Worm (Caenorhabditis elegans) whole organism, young adult: ENCODE data around the gene fbxa-88.

Experiments used
- F10E7.11 ChIP-seq: sonication (generic microtip); optimal IDR thresholded peaks from 2 replicates; lab custom pipeline; 2017; ENCODE audit warnings: mild to moderate bottlenecking, missing genetic modification characterization, moderate library complexity, missing compliant biosample characterization
- F37B4.10 ChIP-seq: fragments of 200-800 bp; sonication (Bioruptor generic); IDR thresholded peaks from 2 replicates; pipeline ENCODE4 v1.3.6; 2022; ENCODE audit warnings: missing genetic modification characterization, missing compliant biosample characterization
- F39B2.1 ChIP-seq: fragments of 200-800 bp; sonication (Bioruptor generic); IDR thresholded peaks from 2 replicates; pipeline ENCODE4 v1.3.6; 2022; ENCODE audit warnings: missing genetic modification reagents, missing genetic modification characterization, missing compliant biosample characterization
- T26A5.8 ChIP-seq: sonication (generic microtip); optimal IDR thresholded peaks from 2 replicates; lab custom pipeline; 2016; ENCODE audit warnings: missing genetic modification characterization, missing compliant biosample characterization
- Y53F4B.3 ChIP-seq: fragments of 200-800 bp; sonication (Bioruptor generic); IDR thresholded peaks from 2 replicates; pipeline ENCODE4 v1.3.6; 2022; ENCODE audit warnings: missing genetic modification reagents, missing genetic modification characterization, missing compliant biosample characterization
- ZK185.1 ChIP-seq: sonication (generic microtip); optimal IDR thresholded peaks from 2 replicates; lab custom pipeline; 2016; ENCODE audit warnings: mild to moderate bottlenecking, missing genetic modification characterization, missing compliant biosample characterization; ENCODE audit not compliant: poor library complexity, severe bottlenecking
- aptf-2 ChIP-seq: fragments of 200-800 bp; sonication (Bioruptor generic); conservative IDR thresholded peaks from 2 replicates; pipeline ENCODE4 v1.3.6; 2022; ENCODE audit warnings: missing genetic modification reagents, missing genetic modification characterization, missing compliant biosample characterization
- atf-7 ChIP-seq: sonication (generic microtip); optimal IDR thresholded peaks from 2 replicates; lab custom pipeline; 2017; ENCODE audit warnings: mild to moderate bottlenecking, missing genetic modification characterization, missing compliant biosample characterization
- attf-3 ChIP-seq: fragments of 200-800 bp; sonication (Bioruptor generic); conservative IDR thresholded peaks from 2 replicates; pipeline ENCODE4 v1.3.6; 2022; ENCODE audit warnings: missing genetic modification reagents, missing genetic modification characterization, missing compliant biosample characterization
- attf-6 ChIP-seq: fragments of 200-800 bp; sonication (Bioruptor generic); IDR thresholded peaks from 2 replicates; pipeline ENCODE4 v1.3.6; 2022; ENCODE audit warnings: missing genetic modification reagents, missing genetic modification characterization, missing compliant biosample characterization
- bed-2 ChIP-seq: fragments of 200-800 bp; sonication (Bioruptor generic); IDR thresholded peaks from 2 replicates; pipeline ENCODE4 v1.3.6; 2022; ENCODE audit warnings: missing genetic modification reagents, missing genetic modification characterization, missing compliant biosample characterization
- cebp-1 ChIP-seq, 2 experiments: fragments of 200-800 bp in 1 of 2; sonication (Bioruptor generic) in 1 of 2; sonication (generic microtip) in 1 of 2; IDR thresholded peaks in 1 of 2; optimal IDR thresholded peaks in 1 of 2; 2 replicates each; pipeline versions ENCODE4 v1.3.6 to Lab custom; 2017 to 2022; ENCODE audit warnings: missing compliant biosample characterization in 2 of 2, missing genetic modification characterization in 2 of 2, mild to moderate bottlenecking in 1 of 2, missing genetic modification reagents in 1 of 2, moderate library complexity in 1 of 2
- ceh-100 ChIP-seq: fragments of 200-800 bp; sonication (Bioruptor generic); IDR thresholded peaks from 2 replicates; pipeline ENCODE4 v1.3.6; 2022; ENCODE audit warnings: missing genetic modification reagents, missing genetic modification characterization, missing compliant biosample characterization
- ceh-91 ChIP-seq: fragments of 200-800 bp; sonication (Bioruptor generic); IDR thresholded peaks from 2 replicates; pipeline ENCODE4 v1.3.6; 2022; ENCODE audit warnings: missing genetic modification reagents, missing genetic modification characterization, missing compliant biosample characterization
- ets-4 ChIP-seq: fragments of 200-800 bp; sonication (Bioruptor generic); optimal IDR thresholded peaks from 2 replicates; lab custom pipeline; 2018; ENCODE audit warnings: mild to moderate bottlenecking, missing genetic modification characterization, missing compliant biosample characterization
- hlh-12 ChIP-seq: sonication (generic microtip); optimal IDR thresholded peaks from 2 replicates; lab custom pipeline; 2016; ENCODE audit warnings: missing genetic modification characterization, missing compliant biosample characterization
- hmg-20 ChIP-seq: fragments of 200-800 bp; sonication (Bioruptor generic); IDR thresholded peaks from 2 replicates; pipeline ENCODE4 v1.3.6; 2022; ENCODE audit warnings: missing genetic modification reagents, missing genetic modification characterization, missing compliant biosample characterization
- lsl-1 ChIP-seq: fragments of 200-800 bp; sonication (Bioruptor generic); optimal IDR thresholded peaks from 2 replicates; lab custom pipeline; 2018; ENCODE audit warnings: mild to moderate bottlenecking, missing genetic modification characterization, moderate library complexity, missing compliant biosample characterization
- madf-3 ChIP-seq: fragments of 200-800 bp; sonication (Bioruptor generic); IDR thresholded peaks from 2 replicates; pipeline ENCODE4 v1.3.6; 2022; ENCODE audit warnings: missing genetic modification reagents, missing genetic modification characterization, missing compliant biosample characterization
- madf-6 ChIP-seq: fragments of 200-800 bp; sonication (Bioruptor generic); IDR thresholded peaks from 2 replicates; pipeline ENCODE4 v1.3.6; 2022; ENCODE audit warnings: missing genetic modification reagents, missing genetic modification characterization, missing compliant biosample characterization
- mel-28 ChIP-seq: sonication (generic microtip); optimal IDR thresholded peaks from 2 replicates; lab custom pipeline; 2016; ENCODE audit warnings: borderline replicate concordance, mild to moderate bottlenecking, missing genetic modification characterization, missing compliant biosample characterization
- mes-4 ChIP-seq: sonication (generic microtip); optimal IDR thresholded peaks from 2 replicates; lab custom pipeline; 2016; ENCODE audit warnings: missing genotype, missing genetic modification characterization, missing compliant biosample characterization
- mxl-1 ChIP-seq: sonication (generic microtip); optimal IDR thresholded peaks from 2 replicates; lab custom pipeline; 2016; ENCODE audit warnings: missing genetic modification characterization, missing compliant biosample characterization
- nfya-1 ChIP-seq: sonication (generic microtip); optimal IDR thresholded peaks from 2 replicates; lab custom pipeline; 2017; ENCODE audit warnings: antibody characterized with exemption, missing compliant biosample characterization, missing genetic modification characterization, borderline replicate concordance; ENCODE audit not compliant: insufficient read depth
- nfya-2 ChIP-seq: fragments of 200-800 bp; sonication (Bioruptor generic); IDR thresholded peaks from 2 replicates; pipeline ENCODE4 v1.3.6; 2022; ENCODE audit warnings: missing genetic modification reagents, missing genetic modification characterization, missing compliant biosample characterization
- nfyb-1 ChIP-seq: fragments of 200-800 bp; sonication (Bioruptor generic); IDR thresholded peaks from 2 replicates; pipeline ENCODE4 v1.3.6; 2022; ENCODE audit warnings: missing genetic modification reagents, missing genetic modification characterization, missing compliant biosample characterization
- nhr-90 ChIP-seq: sonication (generic microtip); optimal IDR thresholded peaks from 2 replicates; lab custom pipeline; 2016; ENCODE audit warnings: missing genotype, mild to moderate bottlenecking, missing genetic modification characterization, missing compliant biosample characterization
- pbrm-1 ChIP-seq: fragments of 200-800 bp; sonication (Bioruptor generic); IDR thresholded peaks from 2 replicates; pipeline ENCODE4 v1.3.6; 2022; ENCODE audit warnings: missing genetic modification reagents, missing genetic modification characterization, missing compliant biosample characterization
- rcor-1 ChIP-seq: fragments of 200-800 bp; sonication (Bioruptor generic); IDR thresholded peaks from 2 replicates; pipeline ENCODE4 v1.3.6; 2022; ENCODE audit warnings: missing genetic modification reagents, missing genetic modification characterization, missing compliant biosample characterization
- sdz-38 ChIP-seq: sonication (generic microtip); optimal IDR thresholded peaks from 2 replicates; lab custom pipeline; 2016; ENCODE audit warnings: missing genotype, missing genetic modification characterization, missing compliant biosample characterization
- tbp1 ChIP-seq: fragments of 200-800 bp; sonication (Bioruptor generic); optimal IDR thresholded peaks from 2 replicates; lab custom pipeline; 2018; ENCODE audit warnings: mild to moderate bottlenecking, missing genetic modification characterization, missing compliant biosample characterization
- tbx-9 ChIP-seq: sonication (generic microtip); optimal IDR thresholded peaks from 2 replicates; lab custom pipeline; 2016; ENCODE audit warnings: borderline replicate concordance, missing genetic modification characterization, inconsistent platforms, missing compliant biosample characterization
- zfh-2 ChIP-seq: fragments of 200-800 bp; sonication (Bioruptor generic); conservative IDR thresholded peaks from 2 replicates; pipeline ENCODE4 v1.3.6; 2022; ENCODE audit warnings: missing genetic modification reagents, missing genetic modification characterization, missing compliant biosample characterization
- zim-3 ChIP-seq: sonication (generic microtip); optimal IDR thresholded peaks from 2 replicates; lab custom pipeline; 2017; ENCODE audit warnings: mild to moderate bottlenecking, missing genetic modification characterization, moderate library complexity, missing compliant biosample characterization
- ztf-22 ChIP-seq: fragments of 200-800 bp; sonication (Bioruptor generic); optimal IDR thresholded peaks from 2 replicates; lab custom pipeline; 2018; ENCODE audit warnings: mild to moderate bottlenecking, missing genetic modification characterization, moderate library complexity, missing compliant biosample characterization
- ztf-25 ChIP-seq: fragments of 200-800 bp; sonication (Bioruptor generic); IDR thresholded peaks from 2 replicates; pipeline ENCODE4 v1.3.6; 2022; ENCODE audit warnings: missing genetic modification reagents, missing genetic modification characterization, missing compliant biosample characterization
- ztf-26 ChIP-seq: sonication (generic microtip); optimal IDR thresholded peaks from 2 replicates; lab custom pipeline; 2017; ENCODE audit warnings: missing genetic modification characterization, missing compliant biosample characterization
- ztf-3 ChIP-seq: fragments of 200-800 bp; sonication (Bioruptor generic); optimal IDR thresholded peaks from 2 replicates; lab custom pipeline; 2018; ENCODE audit warnings: mild to moderate bottlenecking, missing genetic modification characterization, missing compliant biosample characterization

fbxa-88 gene

DNA sequence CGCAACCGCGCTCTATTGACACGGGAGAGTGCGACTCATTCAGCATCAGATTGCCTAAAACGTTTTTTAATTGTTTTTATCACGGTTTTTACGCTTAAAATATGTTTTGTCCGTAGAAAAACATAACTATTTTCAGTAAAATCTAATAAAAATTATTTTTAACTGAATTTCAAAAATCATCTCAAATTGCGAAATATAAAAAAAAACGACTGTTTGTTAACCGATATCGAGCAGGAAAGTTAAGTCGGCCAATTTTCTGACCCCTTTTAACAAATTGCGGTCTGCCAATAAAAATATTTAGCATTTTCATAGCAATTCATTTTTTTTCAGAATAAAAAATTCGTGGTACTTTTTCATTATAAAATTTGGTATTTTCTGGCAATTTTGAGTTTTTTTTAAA lies 22.4 kb downstream of the fbxa-88 start:
- TF ChIP-seq mxl-1 (tag; lab: Kevin White, UChicago) (no peak), ztf-3 (GFP tag; lab: Kevin White, UChicago) (no peak), cebp-1 (GFP tag; IDR thresholded peaks at IDR 0.05; lab: Robert Waterston, UW) (no peak), cebp-1 (tag; optimal IDR thresholded peaks at IDR 0.05; lab: Kevin White, UChicago) (peak; percentile 86)

DNA sequence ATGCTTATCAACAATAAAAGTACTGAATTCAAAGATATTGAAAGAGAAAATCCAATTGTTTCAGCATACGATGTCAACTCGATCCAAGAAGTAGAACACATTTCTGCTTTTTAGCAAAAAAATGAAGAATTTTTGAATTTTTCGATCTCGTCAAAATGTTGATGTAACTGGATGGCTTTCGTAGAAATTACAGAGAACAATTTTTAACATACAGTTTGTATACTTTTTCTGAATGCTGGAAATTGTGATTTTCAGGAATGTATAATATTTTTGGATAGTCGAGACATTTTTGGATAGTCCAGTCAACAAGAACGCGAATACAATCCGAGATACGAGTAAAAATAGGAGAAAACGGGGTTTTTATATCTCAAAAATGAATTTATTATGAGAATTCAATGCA lies 24.3 kb downstream of the fbxa-88 start, which contains the start of gene str-103:
Gene str-103 (minus strand): TSS at position 101 of the 400 bp plus-strand sequence.
- TF ChIP-seq madf-3 (no peak), ceh-100 (GFP tag; lab: Robert Waterston, UW) (no peak), tbp1 (no peak), nfya-2 (GFP tag; lab: Robert Waterston, UW) (no peak), attf-6 (GFP tag; lab: Robert Waterston, UW) (no peak), ztf-26 (no peak), ztf-25 (GFP tag; lab: Robert Waterston, UW) (no peak), lsl-1 (no peak), hlh-12 (tag; lab: Kevin White, UChicago) (no peak), nfya-1 (tag; lab: Kevin White, UChicago) (no peak), attf-3 (GFP tag; lab: Robert Waterston, UW) (no peak), hmg-20 (GFP tag; lab: Robert Waterston, UW) (no peak), F39B2.1 (GFP tag; lab: Robert Waterston, UW) (no peak), bed-2 (GFP tag; lab: Robert Waterston, UW) (no peak), aptf-2 (GFP tag; lab: Robert Waterston, UW) (no peak), ZK185.1 (tag; lab: Kevin White, UChicago) (no peak), atf-7 (tag; lab: Kevin White, UChicago) (no peak), F37B4.10 (GFP tag; lab: Robert Waterston, UW) (no peak)

DNA sequence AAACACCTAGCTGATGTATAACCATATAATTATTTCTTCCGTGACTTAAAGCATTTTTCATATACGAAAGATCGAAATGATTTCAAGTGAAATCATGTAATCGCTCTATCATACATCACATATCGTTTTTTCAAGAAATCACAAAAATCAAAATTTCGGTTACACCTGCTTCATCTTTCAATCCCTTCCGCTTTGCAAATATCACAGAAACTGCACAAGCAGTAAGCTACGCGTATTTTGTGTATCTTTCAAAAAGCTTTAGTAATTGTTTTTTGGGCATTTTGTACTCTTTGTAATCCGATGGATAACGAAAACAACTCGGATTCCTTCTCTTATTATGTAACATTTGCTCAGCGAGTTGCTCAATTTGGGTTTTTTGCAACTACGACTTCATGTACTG lies 27.5 kb downstream of the fbxa-88 start, which contains the start of gene str-25:
Gene str-25 (plus strand): TSS at position 301 of the 400 bp plus-strand sequence.
- no peak for TF ChIP-seq attf-3 (GFP tag; lab: Robert Waterston, UW)
- TF ChIP-seq zim-3 (tag; lab: Kevin White, UChicago): no peak
- TF ChIP-seq ztf-22 (GFP tag; lab: Kevin White, UChicago): no peak
- TF ChIP-seq sdz-38 (tag; lab: Kevin White, UChicago): no peak
- no peak for TF ChIP-seq nfyb-1 (GFP tag; lab: Robert Waterston, UW)
- TF ChIP-seq tbx-9 (tag; lab: Kevin White, UChicago): no peak
- TF ChIP-seq ceh-91 (GFP tag; lab: Robert Waterston, UW): no peak

DNA sequence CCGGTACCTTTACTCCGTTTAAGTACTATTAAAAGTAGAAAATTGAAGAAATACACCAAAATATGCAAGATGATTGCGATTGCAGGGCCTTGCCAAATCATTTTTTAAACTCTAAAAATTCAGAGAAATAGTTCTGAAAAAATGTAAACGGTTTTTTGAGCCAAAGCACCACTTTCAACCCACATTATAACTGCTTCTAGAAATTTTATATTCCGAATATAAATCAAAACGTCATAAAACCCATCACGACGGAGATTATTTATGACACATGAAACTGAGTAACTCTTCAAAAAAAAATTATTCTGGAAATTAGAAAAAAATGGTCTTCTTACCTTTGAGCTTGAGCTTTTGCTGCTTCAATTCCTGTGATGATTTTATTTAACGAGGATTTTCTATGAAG lies 28.7 kb downstream of the fbxa-88 start, which contains the start of gene srxa-16:
Gene srxa-16 (minus strand): TSS at position 101 of the 400 bp plus-strand sequence.
- no peak for TF ChIP-seq nhr-90
- no peak for TF ChIP-seq aptf-2 (GFP tag; lab: Robert Waterston, UW)
- no peak for TF ChIP-seq zfh-2 (GFP tag; lab: Robert Waterston, UW)
- no peak for TF ChIP-seq rcor-1 (GFP tag; lab: Robert Waterston, UW)
- TF ChIP-seq mel-28 (tag; lab: Kevin White, UChicago): no peak
- TF ChIP-seq madf-6 (GFP tag; lab: Robert Waterston, UW): no peak
- TF ChIP-seq F10E7.11 (tag; lab: Kevin White, UChicago): no peak
- TF ChIP-seq ets-4 (GFP tag; lab: Kevin White, UChicago): no peak
- TF ChIP-seq Y53F4B.3 (GFP tag; lab: Robert Waterston, UW): no peak
- TF ChIP-seq attf-6 (GFP tag; lab: Robert Waterston, UW): no peak
- TF ChIP-seq mes-4 (tag; lab: Kevin White, UChicago): no peak
- TF ChIP-seq T26A5.8: no peak
- no peak for TF ChIP-seq pbrm-1
